Fruit fly (Drosophila melanogaster) whole organism, embryonic: ENCODE results near the gene Ca-Ma2d.

Source experiments
- Antp ChIP-seq: fragments of 200-800 bp; sonication (Bioruptor generic); optimal IDR thresholded peaks from 3 replicates; lab custom pipeline; 2016; ENCODE audit warnings: missing biosample characterization, missing genetic modification characterization
- Bteb2 ChIP-seq: fragments of 200-800 bp; sonication (Bioruptor generic); optimal IDR thresholded peaks from 2 replicates; lab custom pipeline; 2016; ENCODE audit warnings: missing biosample characterization, missing genetic modification characterization
- CG11247 ChIP-seq: fragments of 200-800 bp; sonication (Bioruptor generic); IDR thresholded peaks from 2 replicates; pipeline ENCODE4 v1.3.6; 2022; ENCODE audit warnings: missing biosample characterization, missing genetic modification characterization
- CG12071 ChIP-seq: fragments of 200-800 bp; sonication (Bioruptor generic); optimal IDR thresholded peaks from 3 replicates; lab custom pipeline; 2018; ENCODE audit warnings: missing biosample characterization, mild to moderate bottlenecking, missing genetic modification characterization
- CG12391 ChIP-seq: fragments of 200-800 bp; sonication (Bioruptor generic); optimal IDR thresholded peaks from 3 replicates; lab custom pipeline; 2018; ENCODE audit warnings: missing biosample characterization, mild to moderate bottlenecking, missing genetic modification characterization, moderate library complexity
- CG13775 ChIP-seq: fragments of 200-800 bp; sonication (Bioruptor generic); optimal IDR thresholded peaks from 3 replicates; lab custom pipeline; 2017; ENCODE audit warnings: missing biosample characterization, mild to moderate bottlenecking, missing genetic modification characterization
- CG14710 ChIP-seq: fragments of 200-800 bp; sonication (Bioruptor generic); optimal IDR thresholded peaks from 3 replicates; lab custom pipeline; 2019; ENCODE audit warnings: missing biosample characterization, mild to moderate bottlenecking, missing genetic modification characterization, moderate library complexity
- CG15269 ChIP-seq: fragments of 200-800 bp; sonication (Bioruptor generic); optimal IDR thresholded peaks from 2 replicates; lab custom pipeline; 2018; ENCODE audit warnings: missing biosample characterization, mild to moderate bottlenecking, missing genetic modification characterization, moderate library complexity
- CG18619 ChIP-seq: fragments of 200-800 bp; sonication (Bioruptor generic); optimal IDR thresholded peaks from 3 replicates; lab custom pipeline; 2017; ENCODE audit warnings: missing biosample characterization, mild to moderate bottlenecking, missing genetic modification characterization
- CG2199 ChIP-seq: fragments of 200-800 bp; sonication (Bioruptor generic); IDR thresholded peaks from 3 replicates; pipeline ENCODE4 v1.3.6; 2022; ENCODE audit warnings: missing biosample characterization, missing genetic modification characterization
- CG30020 ChIP-seq: fragments of 200-800 bp; optimal IDR thresholded peaks from 2 replicates; lab custom pipeline; 2019; ENCODE audit warnings: missing biosample characterization, mild to moderate bottlenecking, missing genetic modification characterization, moderate library complexity
- CG32532 ChIP-seq: fragments of 200-800 bp; sonication (Bioruptor generic); IDR thresholded peaks from 2 replicates; pipeline ENCODE4 v1.3.6; 2022; ENCODE audit warnings: missing biosample characterization, missing genetic modification characterization
- CG3847 ChIP-seq: fragments of 200-800 bp; sonication (Bioruptor generic); IDR thresholded peaks from 2 replicates; pipeline ENCODE4 v1.3.6; 2022; ENCODE audit warnings: missing biosample characterization, missing genetic modification characterization
- CG7928 ChIP-seq: fragments of 200-800 bp; sonication (Bioruptor generic); optimal IDR thresholded peaks from 2 replicates; lab custom pipeline; 2017; ENCODE audit warnings: missing biosample characterization, mild to moderate bottlenecking, missing genetic modification characterization
- CG7987 ChIP-seq: fragments of 200-800 bp; sonication (Bioruptor generic); optimal IDR thresholded peaks from 2 replicates; lab custom pipeline; 2018; ENCODE audit warnings: missing biosample characterization, mild to moderate bottlenecking, missing genetic modification characterization, moderate library complexity
- CG8089 ChIP-seq: fragments of 200-800 bp; sonication (Bioruptor generic); optimal IDR thresholded peaks from 3 replicates; lab custom pipeline; 2016; ENCODE audit warnings: missing biosample characterization, missing genetic modification characterization
- CG8290 ChIP-seq, 3 experiments: fragments of 200-800 bp; sonication (Bioruptor generic); optimal IDR thresholded peaks; 2 replicates each; lab custom pipeline; 2016 to 2019; ENCODE audit warnings: missing biosample characterization in 3 of 3, missing genetic modification characterization in 3 of 3, mild to moderate bottlenecking in 2 of 3, moderate library complexity in 1 of 3
- CG8388 ChIP-seq: fragments of 200-800 bp; sonication (Bioruptor generic); optimal IDR thresholded peaks from 2 replicates; lab custom pipeline; 2019; ENCODE audit warnings: missing biosample characterization, mild to moderate bottlenecking, missing genetic modification characterization, moderate library complexity
- Camta ChIP-seq: fragments of 200-800 bp; sonication (Bioruptor generic); optimal IDR thresholded peaks from 2 replicates; lab custom pipeline; 2016; ENCODE audit warnings: missing biosample characterization, missing genetic modification characterization
- Dp ChIP-seq: fragments of 200-800 bp; sonication (Bioruptor generic); optimal IDR thresholded peaks from 2 replicates; lab custom pipeline; 2018; ENCODE audit warnings: missing biosample characterization, mild to moderate bottlenecking, missing genetic modification characterization, moderate library complexity
- E2f1 ChIP-seq: fragments of 200-800 bp; sonication (Bioruptor generic); IDR thresholded peaks from 2 replicates; pipeline ENCODE4 v1.3.6; 2022; ENCODE audit warnings: missing biosample characterization, missing genetic modification characterization
- E2f2 ChIP-seq: fragments of 200-800 bp; sonication (Bioruptor generic); IDR thresholded peaks from 2 replicates; pipeline ENCODE4 v1.3.6; 2022; ENCODE audit warnings: missing biosample characterization, missing genetic modification characterization
- GATAe ChIP-seq: fragments of 200-800 bp; sonication (Bioruptor generic); conservative IDR thresholded peaks from 2 replicates; pipeline ENCODE4 v1.3.6; 2022; ENCODE audit warnings: missing biosample characterization, missing genetic modification characterization
- Hmx ChIP-seq: fragments of 200-800 bp; sonication (Bioruptor generic); optimal IDR thresholded peaks from 2 replicates; lab custom pipeline; 2016; ENCODE audit warnings: missing biosample characterization, missing genetic modification characterization
- Kr ChIP-seq: fragments of 200-800 bp; sonication (Bioruptor generic); optimal IDR thresholded peaks from 2 replicates; lab custom pipeline; 2017; ENCODE audit warnings: missing biosample characterization, mild to moderate bottlenecking, missing genetic modification characterization
- Lim3 ChIP-seq: fragments of 200-800 bp; sonication (Bioruptor generic); IDR thresholded peaks from 2 replicates; pipeline ENCODE4 v1.3.6; 2022; ENCODE audit warnings: missing biosample characterization, missing genetic modification characterization
- NFAT ChIP-seq: fragments of 200-800 bp; sonication (Bioruptor generic); IDR thresholded peaks from 2 replicates; pipeline ENCODE4 v1.3.6; 2022; ENCODE audit warnings: missing biosample characterization, missing genetic modification characterization
- Nf-YB ChIP-seq: fragments of 200-800 bp; sonication (Bioruptor generic); optimal IDR thresholded peaks from 3 replicates; lab custom pipeline; 2019; ENCODE audit warnings: missing biosample characterization, mild to moderate bottlenecking, missing genetic modification characterization, moderate library complexity
- Rfx ChIP-seq: fragments of 200-800 bp; sonication (Bioruptor generic); IDR thresholded peaks from 2 replicates; pipeline ENCODE4 v1.3.6; 2022; ENCODE audit warnings: missing biosample characterization, missing genetic modification characterization
- abd-A ChIP-seq: fragments of 200-800 bp; sonication (Bioruptor generic); optimal IDR thresholded peaks from 3 replicates; lab custom pipeline; 2019; ENCODE audit warnings: missing biosample characterization, mild to moderate bottlenecking, missing genetic modification characterization, moderate library complexity
- ap ChIP-seq: fragments of 200-800 bp; sonication (Bioruptor generic); IDR thresholded peaks from 2 replicates; pipeline ENCODE4 v1.3.6; 2022; ENCODE audit warnings: missing biosample characterization, missing genetic modification characterization
- cato ChIP-seq: fragments of 200-800 bp; sonication (Bioruptor generic); optimal IDR thresholded peaks from 2 replicates; lab custom pipeline; 2016; ENCODE audit warnings: missing biosample characterization, missing genetic modification characterization, borderline replicate concordance
- cg ChIP-seq: fragments of 200-800 bp; sonication (Bioruptor generic); optimal IDR thresholded peaks from 3 replicates; lab custom pipeline; 2019; ENCODE audit warnings: missing biosample characterization, mild to moderate bottlenecking, missing genetic modification characterization, moderate library complexity
- chm ChIP-seq: fragments of 200-800 bp; sonication (Bioruptor generic); IDR thresholded peaks from 2 replicates; pipeline ENCODE4 v1.3.6; 2022; ENCODE audit warnings: missing biosample characterization, missing genetic modification characterization
- chn ChIP-seq: fragments of 200-800 bp; sonication (Bioruptor generic); optimal IDR thresholded peaks from 2 replicates; lab custom pipeline; 2016; ENCODE audit warnings: missing biosample characterization, missing genetic modification characterization
- crol ChIP-seq: fragments of 200-800 bp; sonication (Bioruptor generic); IDR thresholded peaks from 2 replicates; pipeline ENCODE4 v1.3.6; 2022; ENCODE audit warnings: missing biosample characterization, missing genetic modification characterization
- dm ChIP-seq: fragments of 200-800 bp; sonication (Bioruptor generic); optimal IDR thresholded peaks from 3 replicates; lab custom pipeline; 2016; ENCODE audit warnings: missing biosample characterization, missing genetic modification characterization
- dpn ChIP-seq, 2 experiments: fragments of 200-800 bp; sonication (Bioruptor generic); optimal IDR thresholded peaks; 3 replicates each; lab custom pipeline; 2016; ENCODE audit warnings: missing biosample characterization in 2 of 2, missing genetic modification characterization in 2 of 2
- emc ChIP-seq: fragments of 200-800 bp; sonication (Bioruptor generic); optimal IDR thresholded peaks from 2 replicates; lab custom pipeline; 2016; ENCODE audit warnings: missing biosample characterization, missing genetic modification characterization
- exex ChIP-seq: fragments of 200-800 bp; sonication (Bioruptor generic); optimal IDR thresholded peaks from 4 replicates; lab custom pipeline; 2018; ENCODE audit warnings: missing biosample characterization, mild to moderate bottlenecking, missing genetic modification characterization, moderate library complexity
- gcm ChIP-seq: fragments of 200-800 bp; sonication (Bioruptor generic); optimal IDR thresholded peaks from 2 replicates; lab custom pipeline; 2019; ENCODE audit warnings: missing biosample characterization, mild to moderate bottlenecking, missing genetic modification characterization, moderate library complexity
- gt ChIP-seq: fragments of 200-800 bp; sonication (Bioruptor generic); IDR thresholded peaks from 2 replicates; pipeline ENCODE4 v1.3.6; 2022; ENCODE audit warnings: missing biosample characterization, missing genetic modification characterization
- klu ChIP-seq: fragments of 200-800 bp; sonication (Bioruptor generic); IDR thresholded peaks from 2 replicates; pipeline ENCODE4 v1.3.6; 2022; ENCODE audit warnings: missing biosample characterization, missing genetic modification characterization
- lola ChIP-seq, 3 experiments: fragments of >200 bp in 2 of 3; fragments of 200-800 bp in 1 of 3; sonication (Bioruptor generic) in 1 of 3; optimal IDR thresholded peaks; 2 replicates each; lab custom pipeline; 2017 to 2019; ENCODE audit warnings: missing biosample characterization in 3 of 3, missing genetic modification characterization in 3 of 3, mild to moderate bottlenecking in 1 of 3, moderate library complexity in 1 of 3
- mld ChIP-seq: fragments of 200-800 bp; sonication (Bioruptor generic); IDR thresholded peaks from 3 replicates; pipeline ENCODE4 v1.3.6; 2022; ENCODE audit warnings: missing biosample characterization, missing genetic modification characterization; ENCODE audit not compliant: partially characterized antibody
- onecut ChIP-seq: fragments of 200-800 bp; sonication (Bioruptor generic); IDR thresholded peaks from 2 replicates; pipeline ENCODE4 v1.3.6; 2022; ENCODE audit warnings: missing biosample characterization, missing genetic modification characterization
- sr ChIP-seq: fragments of 200-800 bp; sonication (Bioruptor generic); IDR thresholded peaks from 3 replicates; pipeline ENCODE4 v1.3.6; 2022; ENCODE audit warnings: missing biosample characterization, missing genetic modification characterization
- ttk ChIP-seq: fragments of 200-800 bp; sonication (Bioruptor generic); IDR thresholded peaks from 2 replicates; pipeline ENCODE4 v2.1.2; 2022; ENCODE audit warnings: missing biosample characterization, missing genetic modification characterization
- usp ChIP-seq: fragments of >200 bp; optimal IDR thresholded peaks from 2 replicates; lab custom pipeline; 2017; ENCODE audit warnings: missing biosample characterization, missing genetic modification characterization

The Ca-Ma2d gene

DNA sequence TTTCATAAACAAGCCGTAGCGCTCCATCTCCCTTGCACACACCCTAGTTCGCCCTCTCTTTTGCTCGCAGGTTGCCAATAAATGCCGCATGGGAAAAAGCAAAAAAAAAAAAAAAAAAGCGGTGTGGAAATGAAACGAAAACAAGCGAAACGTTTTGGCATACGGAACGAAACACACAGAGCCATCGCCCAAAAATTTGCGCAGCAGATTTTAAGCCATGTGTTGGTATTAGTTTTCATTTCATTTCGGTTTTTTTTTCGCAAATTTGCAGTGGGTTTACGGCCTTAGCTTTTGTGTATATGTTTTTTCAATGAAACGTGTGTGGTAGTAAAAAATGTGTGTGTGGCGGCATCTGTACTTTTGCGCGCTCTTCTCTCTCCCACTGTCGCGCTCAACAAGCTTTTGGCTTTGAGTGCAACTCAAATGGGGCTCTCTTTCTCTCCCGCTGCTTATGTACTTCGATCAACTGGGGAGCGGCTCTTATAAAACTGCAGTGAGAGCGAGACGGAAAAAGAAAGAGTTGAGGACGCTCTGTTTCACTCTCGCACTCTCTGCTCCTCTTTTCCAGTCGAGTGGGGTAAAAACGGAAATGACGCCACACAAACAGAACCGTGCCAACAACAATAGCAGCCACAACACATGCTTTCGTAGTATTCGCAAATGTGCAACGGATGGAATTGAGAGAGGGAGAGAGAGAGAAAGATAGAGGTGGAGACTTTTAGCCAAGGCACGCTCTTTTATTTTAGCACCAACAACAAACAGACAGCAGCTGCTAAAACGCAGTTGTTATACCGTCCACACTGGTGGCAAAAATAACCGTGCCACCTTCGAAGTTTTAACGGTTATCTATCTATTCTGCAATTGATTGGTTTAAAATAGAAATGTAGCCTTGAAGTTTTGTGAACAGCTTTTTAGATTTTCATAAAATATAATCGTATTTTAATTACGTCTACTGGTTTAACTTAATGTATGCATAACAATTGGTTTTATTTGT, 53.3 kb downstream of the Ca-Ma2d start (continued):
- no peak for TF ChIP-seq mld (GFP tag; lab: Robert Waterston, UW)
- peak; percentile 2 for TF ChIP-seq gcm
- no peak for TF ChIP-seq CG32532
- peak; percentile 42 for TF ChIP-seq onecut (GFP tag; lab: Robert Waterston, UW)
- TF ChIP-seq CG14710, result no peak
- no peak for TF ChIP-seq lola (GFP tag; optimal IDR thresholded peaks at IDR 0.05; lab: Kevin White, UChicago)
- TF ChIP-seq CG8089 (GFP tag; lab: Kevin White, UChicago), result peak; percentile 13
- TF ChIP-seq CG8290 (GFP tag; optimal IDR thresholded peaks at IDR 0.05; lab: Kevin White, UChicago), result no peak
- peak in 1 of 2 experiments; percentile 66 for TF ChIP-seq CG8290 (tag; optimal IDR thresholded peaks at IDR 0.05; lab: Kevin White, UChicago)
- no peak for TF ChIP-seq ttk (GFP tag; lab: Robert Waterston, UW)
- no peak for TF ChIP-seq CG3847 (GFP tag; lab: Robert Waterston, UW)
- no peak for TF ChIP-seq CG30020 (tag; lab: Kevin White, UChicago)
- peak; percentile 66 for TF ChIP-seq CG12071
- TF ChIP-seq chn (GFP tag; lab: Kevin White, UChicago), result no peak
- peak; percentile 96 for TF ChIP-seq Kr
- TF ChIP-seq Antp (GFP tag; lab: Kevin White, UChicago), result peak; percentile 37
- TF ChIP-seq E2f1, result no peak
- TF ChIP-seq Bteb2 (GFP tag; lab: Kevin White, UChicago), result peak; percentile 37
- TF ChIP-seq cg (GFP tag; lab: Kevin White, UChicago), result peak; percentile 62
- TF ChIP-seq emc (GFP tag; lab: Kevin White, UChicago), result no peak
- TF ChIP-seq dpn (GFP tag; optimal IDR thresholded peaks at IDR 0.05; lab: Kevin White, UChicago), result peak; percentile 56 to 63
- TF ChIP-seq gt (GFP tag; lab: Robert Waterston, UW), result no peak
- TF ChIP-seq ap, result no peak
- peak; percentile 56 for TF ChIP-seq CG12391
- peak; percentile 61 for TF ChIP-seq CG13775 (GFP tag; lab: Kevin White, UChicago)
- no peak for TF ChIP-seq Dp (GFP tag; lab: Kevin White, UChicago)
- no peak for TF ChIP-seq Rfx (GFP tag; lab: Robert Waterston, UW)
- TF ChIP-seq Hmx (GFP tag; lab: Kevin White, UChicago), result peak; percentile 8
- TF ChIP-seq CG18619 (GFP tag; lab: Kevin White, UChicago), result peak; percentile 23
- peak; percentile 77 for TF ChIP-seq CG15269 (tag; lab: Kevin White, UChicago)
- TF ChIP-seq CG8388 (GFP tag; lab: Kevin White, UChicago), result peak; percentile 54
- no peak for TF ChIP-seq NFAT (GFP tag; lab: Robert Waterston, UW)
- no peak for TF ChIP-seq Lim3
- no peak for TF ChIP-seq crol (GFP tag; lab: Robert Waterston, UW)
- TF ChIP-seq Nf-YB, result peak; percentile 18
- TF ChIP-seq CG7928 (GFP tag; lab: Kevin White, UChicago), result peak; percentile 25
- TF ChIP-seq abd-A (tag; lab: Kevin White, UChicago), result peak; percentile 54
- TF ChIP-seq sr (GFP tag; lab: Robert Waterston, UW), result no peak
- no peak for TF ChIP-seq chm (GFP tag; lab: Robert Waterston, UW)
- no peak for TF ChIP-seq cato (GFP tag; lab: Kevin White, UChicago)
- no peak for TF ChIP-seq E2f2 (GFP tag; lab: Robert Waterston, UW)
- TF ChIP-seq Camta (GFP tag; lab: Kevin White, UChicago), result peak; percentile 34
- no peak for TF ChIP-seq CG11247
- TF ChIP-seq exex (tag; lab: Kevin White, UChicago), result peak; percentile 51
- peak; percentile 72 for TF ChIP-seq CG7987 (GFP tag; lab: Kevin White, UChicago)
- TF ChIP-seq klu (GFP tag; lab: Robert Waterston, UW), result no peak
- TF ChIP-seq usp (GFP tag; lab: Kevin White, UChicago), result no peak
- TF ChIP-seq CG2199 (GFP tag; lab: Robert Waterston, UW), result no peak
- peak; percentile 47 for TF ChIP-seq dm (GFP tag; lab: Kevin White, UChicago)
- TF ChIP-seq GATAe, result no peak
